Fruit fly (Drosophila melanogaster) whole organism, embryonic: Measurements from ENCODE around the gene InR.

ENCODE experiments used
- Aef1 ChIP-seq: fragments of 200-800 bp; sonication (Bioruptor generic); IDR thresholded peaks from 3 replicates; pipeline ENCODE4 v1.3.6; 2022; ENCODE audit warnings: missing biosample characterization, missing genetic modification characterization
- Asciz ChIP-seq: fragments of 200-800 bp; sonication (Bioruptor generic); optimal IDR thresholded peaks from 2 replicates; lab custom pipeline; 2017; ENCODE audit warnings: missing biosample characterization, mild to moderate bottlenecking, missing genetic modification characterization, missing genetic modification reagents
- CG10267 ChIP-seq: fragments of 200-800 bp; sonication (Bioruptor generic); optimal IDR thresholded peaks from 2 replicates; lab custom pipeline; 2018; ENCODE audit warnings: missing biosample characterization, mild to moderate bottlenecking, missing genetic modification characterization, moderate library complexity
- CG10366 ChIP-seq: fragments of 200-800 bp; sonication (Bioruptor generic); IDR thresholded peaks from 2 replicates; pipeline ENCODE4 v1.3.6; 2022; ENCODE audit warnings: missing biosample characterization, missing genetic modification characterization
- CG10462 ChIP-seq: fragments of 200-800 bp; sonication (Bioruptor generic); optimal IDR thresholded peaks from 2 replicates; lab custom pipeline; 2016; ENCODE audit warnings: missing biosample characterization, missing genetic modification characterization
- CG11093 ChIP-seq: fragments of 200-800 bp; sonication (Bioruptor generic); IDR thresholded peaks from 3 replicates; pipeline ENCODE4 v1.3.6; 2022; ENCODE audit warnings: missing biosample characterization, missing genetic modification characterization
- CG11695 ChIP-seq: fragments of 200-800 bp; sonication (Bioruptor generic); IDR thresholded peaks from 3 replicates; pipeline ENCODE4 v1.3.6; 2022; ENCODE audit warnings: missing biosample characterization, missing genetic modification characterization
- CG14441 ChIP-seq: fragments of 200-800 bp; sonication (Bioruptor generic); IDR thresholded peaks from 2 replicates; pipeline ENCODE4 v1.3.6; 2022; ENCODE audit warnings: missing biosample characterization, missing genetic modification characterization
- CG17328 ChIP-seq: fragments of 200-800 bp; sonication (Bioruptor generic); IDR thresholded peaks from 2 replicates; pipeline ENCODE4 v1.3.6; 2022; ENCODE audit warnings: missing biosample characterization, missing genetic modification characterization
- CG17612 ChIP-seq: fragments of 200-800 bp; sonication (Bioruptor generic); IDR thresholded peaks from 2 replicates; pipeline ENCODE4 v1.3.6; 2022; ENCODE audit warnings: missing biosample characterization, missing genetic modification characterization
- CG18599 ChIP-seq: fragments of 200-800 bp; sonication (Bioruptor generic); optimal IDR thresholded peaks from 3 replicates; lab custom pipeline; 2017; ENCODE audit warnings: missing biosample characterization, missing genetic modification characterization, mild to moderate bottlenecking, moderate library complexity, missing genetic modification reagents
- CG2116 ChIP-seq: fragments of 200-800 bp; sonication (Bioruptor generic); optimal IDR thresholded peaks from 3 replicates; lab custom pipeline; 2018; ENCODE audit warnings: missing biosample characterization, mild to moderate bottlenecking, missing genetic modification characterization
- CG30403 ChIP-seq: fragments of 200-800 bp; sonication (Bioruptor generic); optimal IDR thresholded peaks from 3 replicates; lab custom pipeline; 2016; ENCODE audit warnings: missing biosample characterization, missing genetic modification characterization
- CG34224 ChIP-seq: fragments of 200-800 bp; sonication (Bioruptor generic); IDR thresholded peaks from 3 replicates; pipeline ENCODE4 v1.3.6; 2022; ENCODE audit warnings: missing biosample characterization, missing genetic modification characterization; ENCODE audit not compliant: partially characterized antibody
- CG3847 ChIP-seq: fragments of 200-800 bp; sonication (Bioruptor generic); IDR thresholded peaks from 2 replicates; pipeline ENCODE4 v1.3.6; 2022; ENCODE audit warnings: missing biosample characterization, missing genetic modification characterization
- CG3995 ChIP-seq: fragments of 200-800 bp; sonication (Bioruptor generic); optimal IDR thresholded peaks from 3 replicates; lab custom pipeline; 2016; ENCODE audit warnings: missing biosample characterization, missing genetic modification characterization
- CG6254 ChIP-seq: fragments of 200-800 bp; sonication (Bioruptor generic); optimal IDR thresholded peaks from 3 replicates; lab custom pipeline; 2017; ENCODE audit warnings: mild to moderate bottlenecking, missing biosample characterization, missing genetic modification reagents, missing genetic modification characterization
- CG8765 ChIP-seq: fragments of 200-800 bp; sonication (Bioruptor generic); IDR thresholded peaks from 2 replicates; pipeline ENCODE4 v1.3.6; 2022; ENCODE audit warnings: missing biosample characterization, missing genetic modification characterization
- CoRest ChIP-seq: fragments of 200-800 bp; sonication (Bioruptor generic); optimal IDR thresholded peaks from 3 replicates; lab custom pipeline; 2018; ENCODE audit warnings: missing biosample characterization, mild to moderate bottlenecking, missing genetic modification characterization, moderate library complexity
- Drgx ChIP-seq: fragments of 200-800 bp; sonication (Bioruptor generic); IDR thresholded peaks from 2 replicates; pipeline ENCODE4 v1.3.6; 2022; ENCODE audit warnings: missing biosample characterization, missing genetic modification characterization
- E2f1 ChIP-seq: fragments of 200-800 bp; sonication (Bioruptor generic); IDR thresholded peaks from 2 replicates; pipeline ENCODE4 v1.3.6; 2022; ENCODE audit warnings: missing biosample characterization, missing genetic modification characterization
- Ets97D ChIP-seq: fragments of 200-800 bp; sonication (Bioruptor generic); optimal IDR thresholded peaks from 3 replicates; lab custom pipeline; 2016; ENCODE audit warnings: missing biosample characterization, missing genetic modification characterization
- Gug ChIP-seq: fragments of 200-800 bp; sonication (Bioruptor generic); IDR thresholded peaks from 4 replicates; pipeline ENCODE4 v1.3.6; 2022; ENCODE audit warnings: missing biosample characterization, missing genetic modification characterization
- HLHmδ ChIP-seq: fragments of 200-800 bp; sonication (Bioruptor generic); optimal IDR thresholded peaks from 2 replicates; lab custom pipeline; 2018; ENCODE audit warnings: missing biosample characterization, mild to moderate bottlenecking, missing genetic modification characterization, moderate library complexity
- Hey ChIP-seq: fragments of 200-800 bp; sonication (Bioruptor generic); optimal IDR thresholded peaks from 3 replicates; lab custom pipeline; 2018; ENCODE audit warnings: missing biosample characterization, mild to moderate bottlenecking, missing genetic modification characterization
- Hmr ChIP-seq: fragments of 200-800 bp; sonication (Bioruptor generic); optimal IDR thresholded peaks from 3 replicates; lab custom pipeline; 2017; ENCODE audit warnings: mild to moderate bottlenecking, missing biosample characterization, missing genetic modification reagents, missing genetic modification characterization
- Max ChIP-seq: fragments of 200-800 bp; sonication (Bioruptor generic); optimal IDR thresholded peaks from 2 replicates; lab custom pipeline; 2016; ENCODE audit warnings: missing biosample characterization, mild to moderate bottlenecking, missing genetic modification characterization
- Poxn ChIP-seq: fragments of 200-800 bp; sonication (Bioruptor generic); IDR thresholded peaks from 2 replicates; pipeline ENCODE4 v1.3.6; 2022; ENCODE audit warnings: missing biosample characterization, missing genetic modification characterization
- Rfx ChIP-seq: fragments of 200-800 bp; sonication (Bioruptor generic); IDR thresholded peaks from 2 replicates; pipeline ENCODE4 v1.3.6; 2022; ENCODE audit warnings: missing biosample characterization, missing genetic modification characterization
- Trl ChIP-seq, 3 experiments: fragments of >200 bp in 2 of 3; fragments of 200-800 bp in 1 of 3; sonication (Bioruptor generic) in 1 of 3; optimal IDR thresholded peaks; 2 replicates in 1 of 3; 3 replicates in 2 of 3; lab custom pipeline; 2016 to 2017; ENCODE audit warnings: missing biosample characterization in 1 of 3, missing genetic modification characterization in 1 of 3
- ac ChIP-seq: fragments of 200-800 bp; sonication (Bioruptor generic); optimal IDR thresholded peaks from 3 replicates; lab custom pipeline; 2017; ENCODE audit warnings: missing biosample characterization, mild to moderate bottlenecking, missing genetic modification characterization
- br ChIP-seq: fragments of >200 bp; optimal IDR thresholded peaks from 2 replicates; lab custom pipeline; 2017
- cad ChIP-seq: fragments of >200 bp; optimal IDR thresholded peaks from 2 replicates; lab custom pipeline; 2017; ENCODE audit warnings: missing biosample characterization, missing genetic modification characterization
- cato ChIP-seq: fragments of 200-800 bp; sonication (Bioruptor generic); optimal IDR thresholded peaks from 2 replicates; lab custom pipeline; 2016; ENCODE audit warnings: missing biosample characterization, missing genetic modification characterization, borderline replicate concordance
- cg ChIP-seq: fragments of 200-800 bp; sonication (Bioruptor generic); optimal IDR thresholded peaks from 3 replicates; lab custom pipeline; 2019; ENCODE audit warnings: missing biosample characterization, mild to moderate bottlenecking, missing genetic modification characterization, moderate library complexity
- corto ChIP-seq: fragments of 200-800 bp; sonication (Bioruptor generic); optimal IDR thresholded peaks from 2 replicates; lab custom pipeline; 2016; ENCODE audit warnings: missing biosample characterization, mild to moderate bottlenecking, missing genetic modification characterization, moderate library complexity
- en ChIP-seq: fragments of 200-800 bp; sonication (Bioruptor generic); optimal IDR thresholded peaks from 2 replicates; lab custom pipeline; 2016; ENCODE audit warnings: missing biosample characterization, missing genetic modification characterization
- gsb-n ChIP-seq: fragments of 200-800 bp; sonication (Bioruptor generic); optimal IDR thresholded peaks from 3 replicates; lab custom pipeline; 2018; ENCODE audit warnings: missing biosample characterization, mild to moderate bottlenecking, missing genetic modification characterization
- h ChIP-seq: fragments of >200 bp; optimal IDR thresholded peaks from 2 replicates; lab custom pipeline; 2017
- jing ChIP-seq: fragments of 200-800 bp; sonication (Bioruptor generic); optimal IDR thresholded peaks from 2 replicates; lab custom pipeline; 2018; ENCODE audit warnings: missing biosample characterization, mild to moderate bottlenecking, missing genetic modification characterization
- lab ChIP-seq: fragments of 200-800 bp; sonication (Bioruptor generic); optimal IDR thresholded peaks from 3 replicates; lab custom pipeline; 2017; ENCODE audit warnings: missing biosample characterization, missing genetic modification characterization, mild to moderate bottlenecking, moderate library complexity, missing genetic modification reagents
- nom ChIP-seq: fragments of 200-800 bp; sonication (Bioruptor generic); optimal IDR thresholded peaks from 2 replicates; lab custom pipeline; 2017; ENCODE audit warnings: missing biosample characterization, missing genetic modification characterization, mild to moderate bottlenecking, moderate library complexity, missing genetic modification reagents
- pb ChIP-seq: fragments of 200-800 bp; sonication (Bioruptor generic); optimal IDR thresholded peaks from 3 replicates; lab custom pipeline; 2016; ENCODE audit warnings: missing biosample characterization, missing genetic modification characterization
- run ChIP-seq: fragments of 200-800 bp; sonication (Bioruptor generic); optimal IDR thresholded peaks from 3 replicates; lab custom pipeline; 2018; ENCODE audit warnings: missing biosample characterization, mild to moderate bottlenecking, missing genetic modification characterization
- slp2 ChIP-seq: fragments of 200-800 bp; sonication (Bioruptor generic); optimal IDR thresholded peaks from 2 replicates; lab custom pipeline; 2016; ENCODE audit warnings: missing biosample characterization, missing genetic modification characterization
- tll ChIP-seq, 2 experiments: fragments of 200-800 bp in 1 of 2; fragments of >200 bp in 1 of 2; sonication (Bioruptor generic) in 1 of 2; optimal IDR thresholded peaks; 2 replicates each; lab custom pipeline; 2017 to 2019; ENCODE audit warnings: missing biosample characterization in 2 of 2, missing genetic modification characterization in 2 of 2, mild to moderate bottlenecking in 1 of 2, moderate library complexity in 1 of 2
- toy ChIP-seq: fragments of 200-800 bp; sonication (Bioruptor generic); IDR thresholded peaks from 2 replicates; pipeline ENCODE4 v1.3.6; 2022; ENCODE audit warnings: missing biosample characterization, missing genetic modification characterization
- ttk ChIP-seq: fragments of 200-800 bp; sonication (Bioruptor generic); IDR thresholded peaks from 2 replicates; pipeline ENCODE4 v2.1.2; 2022; ENCODE audit warnings: missing biosample characterization, missing genetic modification characterization
- tup ChIP-seq: fragments of 200-800 bp; sonication (Bioruptor generic); optimal IDR thresholded peaks from 2 replicates; lab custom pipeline; 2016; ENCODE audit warnings: missing biosample characterization, mild to moderate bottlenecking, missing genetic modification characterization, moderate library complexity
- vnd ChIP-seq: fragments of 200-800 bp; sonication (Bioruptor generic); IDR thresholded peaks from 3 replicates; pipeline ENCODE4 v1.3.6; 2022; ENCODE audit warnings: missing biosample characterization, missing genetic modification characterization; ENCODE audit not compliant: partially characterized antibody
- zen ChIP-seq: fragments of 200-800 bp; sonication (Bioruptor generic); optimal IDR thresholded peaks from 3 replicates; lab custom pipeline; 2018; ENCODE audit warnings: missing biosample characterization, mild to moderate bottlenecking, missing genetic modification characterization, moderate library complexity

The InR gene

DNA sequence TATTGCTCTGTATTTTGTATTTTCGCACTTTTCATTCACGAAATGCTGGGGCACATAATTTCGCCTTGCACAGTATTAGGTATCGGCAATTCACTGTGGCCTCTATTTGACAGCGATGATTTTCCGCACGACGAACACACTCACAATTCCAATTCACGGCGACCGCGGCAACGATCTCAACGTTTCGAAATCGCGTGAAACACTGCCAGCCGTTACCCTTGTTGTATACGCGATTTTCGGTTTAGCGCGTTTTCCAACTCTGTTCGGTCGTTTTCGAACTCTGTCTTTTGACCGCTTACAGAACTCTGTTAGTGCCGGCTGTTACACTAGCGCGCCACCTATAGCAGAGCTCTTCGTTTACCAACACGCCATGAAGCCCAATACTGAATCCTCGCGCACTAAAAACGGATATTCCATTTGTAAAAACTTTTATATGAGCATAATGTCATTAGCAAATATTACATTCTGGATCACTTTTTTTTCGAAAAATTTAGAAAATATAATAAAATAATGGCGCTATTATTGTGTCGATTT is at the start of gene InR (continued):
- TF ChIP-seq cato = peak; percentile 49
- TF ChIP-seq cg (GFP tag; lab: Kevin White, UChicago) = peak; percentile 81
- TF ChIP-seq Rfx (GFP tag; lab: Robert Waterston, UW) = no peak
- no peak for TF ChIP-seq CG10462 (GFP tag; lab: Kevin White, UChicago)
- TF ChIP-seq lab (GFP tag; lab: Kevin White, UChicago) = peak; percentile 89
- TF ChIP-seq E2f1 (GFP tag; lab: Robert Waterston, UW) = no peak
- no peak for TF ChIP-seq Drgx (GFP tag; lab: Robert Waterston, UW)
- no peak for TF ChIP-seq CG17612
- TF ChIP-seq Max (GFP tag; lab: Kevin White, UChicago) = peak; percentile 29
- TF ChIP-seq cad (GFP tag; lab: Kevin White, UChicago) = no peak
- no peak for TF ChIP-seq CG14441 (GFP tag; lab: Robert Waterston, UW)
- TF ChIP-seq CG34224 = no peak
- TF ChIP-seq Aef1 = no peak
- no peak for TF ChIP-seq ttk (GFP tag; lab: Robert Waterston, UW)
- peak; percentile 81 for TF ChIP-seq nom (GFP tag; lab: Kevin White, UChicago)
- TF ChIP-seq tll (GFP tag; optimal IDR thresholded peaks at IDR 0.05; lab: Kevin White, UChicago) = no peak
- peak; percentile 20 for TF ChIP-seq jing
- TF ChIP-seq CG2116 (GFP tag; lab: Kevin White, UChicago) = peak; percentile 19
- TF ChIP-seq vnd (GFP tag; lab: Robert Waterston, UW) = no peak
- TF ChIP-seq HLHmδ = peak; percentile 89
- TF ChIP-seq en (GFP tag; lab: Kevin White, UChicago) = peak; percentile 8
- TF ChIP-seq h (lab: Kevin White, UChicago) = no peak
- no peak for TF ChIP-seq CG8765
- peak; percentile 7 for TF ChIP-seq ac (GFP tag; lab: Kevin White, UChicago)
- peak; percentile 48 for TF ChIP-seq corto
- TF ChIP-seq br (lab: Kevin White, UChicago) = no peak
- TF ChIP-seq CG6254 (GFP tag; lab: Kevin White, UChicago) = no peak
- TF ChIP-seq slp2 (GFP tag; lab: Kevin White, UChicago) = peak; percentile 51
- no peak for TF ChIP-seq CG17328 (GFP tag; lab: Robert Waterston, UW)
- TF ChIP-seq CG3847 = no peak
- TF ChIP-seq CG3995 (GFP tag; lab: Kevin White, UChicago) = peak; percentile 62
- peak; percentile 37 for TF ChIP-seq Ets97D
- peak; percentile 32 for TF ChIP-seq zen (tag; lab: Kevin White, UChicago)
- peak; percentile 59; the same call in 1 of the 4 replicates for TF ChIP-seq Gug (GFP tag; lab: Robert Waterston, UW)
- no peak for TF ChIP-seq gsb-n (tag; lab: Kevin White, UChicago)
- peak; percentile 83 for TF ChIP-seq CG18599 (GFP tag; lab: Kevin White, UChicago)
- no peak for TF ChIP-seq CG11695
- peak; percentile 39; the same call in 1 of the 3 replicates for TF ChIP-seq CG11093 (GFP tag; lab: Robert Waterston, UW)
- TF ChIP-seq run (tag; lab: Kevin White, UChicago) = no peak
- TF ChIP-seq Hmr (GFP tag; lab: Kevin White, UChicago) = peak; percentile 90
- peak; percentile 64 for TF ChIP-seq Hey (tag; lab: Kevin White, UChicago)
- peak; percentile 82 for TF ChIP-seq CG30403 (GFP tag; lab: Kevin White, UChicago)
- no peak for TF ChIP-seq Poxn (GFP tag; lab: Robert Waterston, UW)
- peak; percentile 3 for TF ChIP-seq Asciz (GFP tag; lab: Kevin White, UChicago)
- peak; percentile 93 for TF ChIP-seq CG10267 (tag; lab: Kevin White, UChicago)
- TF ChIP-seq CG10366 (GFP tag; lab: Robert Waterston, UW) = no peak
- TF ChIP-seq CoRest (tag; lab: Kevin White, UChicago) = peak; percentile 19
- peak; percentile 80 for TF ChIP-seq tup (GFP tag; lab: Kevin White, UChicago)
- TF ChIP-seq pb (GFP tag; lab: Kevin White, UChicago) = peak; percentile 61
- TF ChIP-seq Trl (optimal IDR thresholded peaks at IDR 0.05; lab: Kevin White, UChicago) = no peak
- peak; percentile 86 for TF ChIP-seq Trl (GFP tag; optimal IDR thresholded peaks at IDR 0.05; lab: Kevin White, UChicago)
- TF ChIP-seq toy (GFP tag; lab: Robert Waterston, UW) = no peak
